Fruit fly (Drosophila melanogaster) S2 (cell line): ENCODE measurements around the gene CG7509.

Experiments used
- CG8478 ChIP-seq: fragments of >200 bp; optimal IDR thresholded peaks from 2 replicates; lab custom pipeline; 2018
- CTCF ChIP-seq, 2 experiments: fragments of >200 bp; optimal IDR thresholded peaks; 2 replicates each; lab custom pipeline; 2018

The CG7509 gene

DNA sequence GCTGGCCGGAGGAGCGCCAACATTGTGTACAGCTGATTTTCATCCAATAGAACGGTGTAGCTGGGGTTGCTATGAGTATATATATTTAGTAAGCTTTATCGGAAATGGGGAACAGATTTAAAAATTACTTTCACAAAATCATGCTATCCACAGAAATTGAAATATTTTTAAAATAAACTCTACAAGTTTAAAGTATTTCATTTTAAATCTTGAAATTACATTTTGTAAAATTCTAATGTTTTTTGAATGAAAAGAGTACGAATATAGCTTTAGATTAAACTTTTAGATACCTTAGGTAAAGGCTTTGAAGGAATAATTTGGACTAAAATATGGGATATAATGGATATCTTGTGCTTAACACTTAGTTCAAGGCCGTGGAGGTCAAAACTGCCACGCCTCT, 2.2 kb upstream of the CG7509 start, which contains the start of gene CG18808:
Gene CG18808, minus strand, starts transcription at position 101 of the 400 bp plus-strand sequence.
- TF ChIP-seq CTCF (optimal IDR thresholded peaks at IDR 0.05; lab: Kevin White, UChicago) (no peak), CG8478 (lab: Kevin White, UChicago) (no peak)

DNA sequence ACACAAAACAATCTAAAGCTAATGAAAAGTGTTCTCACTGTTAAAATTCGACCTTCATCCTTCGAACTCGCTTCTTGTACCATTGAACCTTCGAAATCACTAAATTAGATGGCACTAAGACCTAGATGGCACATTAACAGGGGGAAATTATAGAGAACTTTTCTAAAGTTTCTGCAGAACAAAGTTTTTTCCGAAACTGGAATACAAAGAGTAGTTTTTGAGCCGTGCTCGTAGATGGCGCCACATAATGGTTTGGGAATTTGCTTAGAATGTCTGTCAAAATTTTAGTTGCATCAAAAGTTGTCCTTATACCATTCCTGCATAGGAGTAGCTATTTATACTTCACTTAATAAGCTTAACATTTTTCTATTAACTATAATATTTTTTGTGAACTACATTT, 677 bp upstream of the CG7509 start:
- TF ChIP-seq CG8478 (lab: Kevin White, UChicago) (no peak), CTCF (optimal IDR thresholded peaks at IDR 0.05; lab: Kevin White, UChicago) (peak; percentile 78 to 87)

DNA sequence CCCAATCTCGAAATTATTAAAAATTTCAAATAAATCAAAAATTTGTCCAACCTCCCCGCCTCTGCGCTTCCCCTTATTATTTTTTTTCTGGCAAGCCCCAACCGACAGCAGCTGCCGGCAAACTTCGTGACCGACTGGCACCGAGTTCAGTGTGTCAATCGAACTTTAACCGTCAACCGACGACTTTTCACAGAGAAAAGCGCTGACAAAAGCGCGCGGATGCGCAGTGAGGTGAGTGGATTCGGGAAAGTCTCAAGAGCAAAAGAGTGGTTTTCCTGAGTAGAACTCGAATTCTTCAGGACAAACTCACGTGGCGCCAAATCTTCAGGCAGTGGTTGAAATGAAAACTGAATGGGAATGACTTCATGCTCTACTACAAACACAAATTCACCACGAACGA, 4.4 kb downstream of the CG7509 start:
- peak; percentile 41 for TF ChIP-seq CTCF (optimal IDR thresholded peaks at IDR 0.05; lab: Kevin White, UChicago)
- no peak for TF ChIP-seq CG8478 (lab: Kevin White, UChicago)

DNA sequence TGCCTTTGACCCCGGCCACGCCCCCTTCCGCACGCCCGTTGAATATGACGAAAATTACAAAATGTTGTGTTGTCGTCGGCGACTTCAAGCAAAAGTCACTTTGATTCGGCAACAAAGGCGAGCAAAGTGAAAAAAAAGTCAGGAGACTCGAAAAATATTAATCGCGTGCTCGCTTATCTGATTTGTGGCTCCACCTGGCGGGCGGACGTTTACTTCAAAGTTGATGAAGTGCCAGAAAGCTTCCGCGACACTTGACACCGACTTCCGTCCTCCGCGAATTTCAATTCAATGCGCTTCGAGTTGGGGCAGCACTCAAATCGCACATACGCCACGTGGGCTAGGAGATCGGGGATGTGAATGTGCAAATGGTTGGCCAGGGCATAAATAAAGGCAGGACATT, 28.6 kb downstream of the CG7509 start:
- peak; percentile 30 to 55 for TF ChIP-seq CTCF (optimal IDR thresholded peaks at IDR 0.05; lab: Kevin White, UChicago)
- TF ChIP-seq CG8478 (lab: Kevin White, UChicago): no peak

DNA sequence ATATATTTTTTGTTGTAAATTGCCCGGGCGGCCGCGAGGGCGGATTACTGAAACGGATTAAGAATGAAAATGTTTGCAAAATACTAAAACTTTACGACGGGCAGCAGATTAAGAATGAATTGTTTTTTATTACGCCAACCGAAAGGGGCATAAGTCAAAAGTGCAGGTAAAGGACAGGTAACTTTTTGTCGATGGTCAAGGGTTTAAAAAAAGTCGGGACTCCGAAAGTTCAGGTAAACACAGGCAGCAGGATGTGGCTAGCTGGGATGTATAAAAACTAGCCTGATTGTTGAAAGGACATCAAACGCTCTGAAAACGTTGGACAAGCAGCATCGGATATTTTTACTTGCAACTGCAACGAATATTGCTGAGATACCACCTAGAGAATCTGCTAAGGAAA, 47.5 kb downstream of the CG7509 start, which contains the start of gene CG13711:
Gene CG13711, plus strand, starts transcription at position 301 of the 400 bp plus-strand sequence.
- no peak for TF ChIP-seq CTCF (optimal IDR thresholded peaks at IDR 0.05; lab: Kevin White, UChicago)
- TF ChIP-seq CG8478 (lab: Kevin White, UChicago): no peak

DNA sequence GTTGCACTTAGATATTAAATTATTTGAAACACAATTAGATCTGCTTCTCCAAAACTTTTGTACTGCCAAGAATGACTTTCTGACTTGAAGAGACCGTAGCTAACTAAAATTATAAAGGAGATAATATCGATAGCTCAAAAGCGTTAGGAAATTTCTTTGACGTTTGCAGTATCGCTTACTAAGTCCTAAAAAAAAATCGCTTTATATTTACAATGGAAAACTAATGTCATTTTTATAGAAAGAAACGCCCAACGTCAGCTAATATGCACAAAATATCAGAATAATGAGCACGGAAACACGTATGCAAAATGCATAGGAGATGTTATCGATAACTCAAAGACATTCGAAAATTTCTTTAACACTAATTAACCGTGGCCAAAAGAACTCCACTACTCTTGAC, 51.4 kb downstream of the CG7509 start, which contains the start of gene CG12493:
Gene CG12493, minus strand, starts transcription at position 101 of the 400 bp plus-strand sequence.
- TF ChIP-seq CG8478 (lab: Kevin White, UChicago) (no peak), CTCF (optimal IDR thresholded peaks at IDR 0.05; lab: Kevin White, UChicago) (no peak)
